Fruit fly (Drosophila melanogaster): Measurements from ENCODE around the gene hoe1.

hoe1 gene

DNA sequence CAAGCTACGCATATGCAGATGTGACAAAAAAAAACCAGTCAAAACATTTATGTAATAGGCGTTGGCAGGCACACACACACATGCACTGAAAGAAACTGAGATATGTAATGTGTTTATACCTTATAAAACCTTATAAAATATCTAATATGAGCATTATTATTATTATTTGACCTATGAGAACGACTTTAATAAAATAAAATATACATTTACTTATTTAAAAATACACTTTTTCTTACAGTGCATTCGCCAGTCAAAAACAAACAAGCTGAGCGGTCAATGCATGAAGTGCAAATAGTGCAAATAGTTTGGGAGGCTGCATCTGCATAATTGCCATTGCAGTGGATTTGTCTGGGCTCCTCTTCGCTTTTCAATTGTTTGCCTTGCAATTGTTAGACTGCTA, 24.2 kb downstream of the hoe1 start (continued):
- TF ChIP-seq schlank (tag; optimal IDR thresholded peaks at IDR 0.05) (no peak), CG17328 (GFP tag; IDR thresholded peaks at IDR 0.05) (peak; percentile 74), CG7839 (tag; optimal IDR thresholded peaks at IDR 0.05) (peak; percentile 70), PHDP (tag; optimal IDR thresholded peaks at IDR 0.05) (peak; percentile 87), BEAF-32 (GFP tag; optimal IDR thresholded peaks at IDR 0.05) (no peak), CG14710 (tag; optimal IDR thresholded peaks at IDR 0.05) (peak; percentile 55), CG18476 (GFP tag; optimal IDR thresholded peaks at IDR 0.05) (peak; percentile 0), lola (GFP tag; optimal IDR thresholded peaks at IDR 0.05) (peak in 1 of 3 experiments; percentile 43), CG3838 (GFP tag; optimal IDR thresholded peaks at IDR 0.05) (no peak), tll (GFP tag; optimal IDR thresholded peaks at IDR 0.05) (no peak), CoRest (tag; optimal IDR thresholded peaks at IDR 0.05) (peak; percentile 74), Jarid2 (GFP tag; optimal IDR thresholded peaks at IDR 0.05) (peak; percentile 17), CG5180 (GFP tag; optimal IDR thresholded peaks at IDR 0.05) (peak; percentile 75), CG12744 (GFP tag; optimal IDR thresholded peaks at IDR 0.05) (no peak), CTCF (GFP tag; optimal IDR thresholded peaks at IDR 0.05) (no peak), Stat92E (GFP tag; optimal IDR thresholded peaks at IDR 0.05) (no peak), CG31224 (GFP tag; IDR thresholded peaks at IDR 0.05) (no peak), tx (GFP tag; optimal IDR thresholded peaks at IDR 0.05) (no peak), CG4730 (GFP tag; IDR thresholded peaks at IDR 0.05) (peak; percentile 57; the same call in 1 of the 2 replicates), da (GFP tag; optimal IDR thresholded peaks at IDR 0.05) (no peak), Hmr (GFP tag; optimal IDR thresholded peaks at IDR 0.05) (peak; percentile 44), CG8478 (optimal IDR thresholded peaks at IDR 0.05) (no peak), phol (tag; optimal IDR thresholded peaks at IDR 0.05) (peak; percentile 82), CG3163 (GFP tag; optimal IDR thresholded peaks at IDR 0.05) (no peak), Blimp-1 (GFP tag; optimal IDR thresholded peaks at IDR 0.05) (peak; percentile 76), Dek (tag; optimal IDR thresholded peaks at IDR 0.05) (peak; percentile 55), CG9437 (GFP tag; optimal IDR thresholded peaks at IDR 0.05) (peak; percentile 68), ci (GFP tag; IDR thresholded peaks at IDR 0.05) (peak; percentile 86), bcd (GFP tag; optimal IDR thresholded peaks at IDR 0.05) (peak; percentile 31), fd64A (GFP tag; optimal IDR thresholded peaks at IDR 0.05) (peak; percentile 10), CG15011 (GFP tag; optimal IDR thresholded peaks at IDR 0.05) (peak; percentile 30), CG1832 (GFP tag; optimal IDR thresholded peaks at IDR 0.05) (no peak), unc-4 (GFP tag; IDR thresholded peaks at IDR 0.05; ENCODE audit: partially characterized antibody) (no peak), CG34422 (GFP tag; IDR thresholded peaks at IDR 0.05) (no peak), sim (GFP tag; IDR thresholded peaks at IDR 0.05) (peak; percentile 15; the same call in 1 of the 2 replicates), wek (GFP tag; optimal IDR thresholded peaks at IDR 0.05) (peak; percentile 43), Elba2 (GFP tag; optimal IDR thresholded peaks at IDR 0.05) (no peak), CG14965 (GFP tag; optimal IDR thresholded peaks at IDR 0.05; ENCODE audit: borderline replicate concordance) (no peak), luna (GFP tag; optimal IDR thresholded peaks at IDR 0.05) (no peak), CG17186 (GFP tag; optimal IDR thresholded peaks at IDR 0.05) (no peak), seq (GFP tag; IDR thresholded peaks at IDR 0.05) (peak; percentile 60; the same call in 1 of the 2 replicates), H2.0 (GFP tag; IDR thresholded peaks at IDR 0.05) (peak; percentile 71)

Measured in whole organism, embryonic.